In genomic region chr3L:11398484-11399088, dm6 we compare ENCODE assay signal across 1 fruit fly cellular context.
TF ChIP-seq lines count a peak whose summit lies in the region.

No protein-coding gene starts in this region.

TF ChIP-seq in whole organism, embryonic, 481 proteins besides CTCF, POLR2A, EP300 and RAD21 (continued from another document and continues in another):
- TF ChIP-seq CG2875 (GFP tag; optimal IDR thresholded peaks at IDR 0.05; lab: Kevin White, UChicago) (peak; percentile 34), tna (GFP tag; IDR thresholded peaks at IDR 0.05; lab: Robert Waterston, UW; ENCODE audit: partially characterized antibody) (no peak), CG16863 (GFP tag; optimal IDR thresholded peaks at IDR 0.05; lab: Kevin White, UChicago) (no peak), br (optimal IDR thresholded peaks at IDR 0.05; lab: Kevin White, UChicago) (no peak), CG8478 (optimal IDR thresholded peaks at IDR 0.05; lab: Kevin White, UChicago) (no peak), fd102C (GFP tag; optimal IDR thresholded peaks at IDR 0.05; lab: Kevin White, UChicago) (no peak), wek (GFP tag; optimal IDR thresholded peaks at IDR 0.05; lab: Kevin White, UChicago) (no peak), CG6254 (GFP tag; optimal IDR thresholded peaks at IDR 0.05; lab: Kevin White, UChicago) (peak; percentile 30), CG7271 (tag; optimal IDR thresholded peaks at IDR 0.05; lab: Kevin White, UChicago) (no peak), Six4 (GFP tag; optimal IDR thresholded peaks at IDR 0.05; lab: Kevin White, UChicago) (peak; percentile 23), esg (GFP tag; conservative IDR thresholded peaks at IDR 0.05; lab: Robert Waterston, UW) (0 out of 2 replicates have a peak, but pooled peaks have one; percentile 13), CG17802 (tag; optimal IDR thresholded peaks at IDR 0.05; lab: Kevin White, UChicago) (no peak), kah (GFP tag; optimal IDR thresholded peaks at IDR 0.05; lab: Kevin White, UChicago) (peak; percentile 15), ab (GFP tag; optimal IDR thresholded peaks at IDR 0.05; lab: Kevin White, UChicago) (no peak), CG2678 (tag; optimal IDR thresholded peaks at IDR 0.05; lab: Kevin White, UChicago) (peak; percentile 77), zf30C (GFP tag; optimal IDR thresholded peaks at IDR 0.05; lab: Kevin White, UChicago) (no peak), CG17328 (GFP tag; IDR thresholded peaks at IDR 0.05; lab: Robert Waterston, UW) (no peak), jigr1 (GFP tag; IDR thresholded peaks at IDR 0.05; lab: Robert Waterston, UW) (no peak), her (GFP tag; optimal IDR thresholded peaks at IDR 0.05; lab: Kevin White, UChicago) (no peak), slp2 (GFP tag; optimal IDR thresholded peaks at IDR 0.05; lab: Kevin White, UChicago) (no peak), p53 (GFP tag; optimal IDR thresholded peaks at IDR 0.05; lab: Kevin White, UChicago) (no peak), nmo (GFP tag; optimal IDR thresholded peaks at IDR 0.05; lab: Kevin White, UChicago) (peak; percentile 67), danr (GFP tag; IDR thresholded peaks at IDR 0.05; lab: Robert Waterston, UW) (no peak), trem (tag; optimal IDR thresholded peaks at IDR 0.05; lab: Kevin White, UChicago) (peak; percentile 36), Mad (GFP tag; optimal IDR thresholded peaks at IDR 0.05; lab: Kevin White, UChicago) (no peak), gcm2 (GFP tag; optimal IDR thresholded peaks at IDR 0.05; lab: Kevin White, UChicago) (no peak), CG10274 (GFP tag; optimal IDR thresholded peaks at IDR 0.05; lab: Kevin White, UChicago) (no peak), tll (GFP tag; optimal IDR thresholded peaks at IDR 0.05; lab: Kevin White, UChicago) (no peak), CG12236 (GFP tag; optimal IDR thresholded peaks at IDR 0.05; lab: Kevin White, UChicago) (no peak), CG10462 (GFP tag; optimal IDR thresholded peaks at IDR 0.05; lab: Kevin White, UChicago) (no peak), D (optimal IDR thresholded peaks at IDR 0.05; lab: Kevin White, UChicago) (no peak), D (GFP tag; optimal IDR thresholded peaks at IDR 0.05; lab: Kevin White, UChicago) (peak; percentile 59), gro (GFP tag; optimal IDR thresholded peaks at IDR 0.05; lab: Kevin White, UChicago) (no peak), CG3995 (GFP tag; optimal IDR thresholded peaks at IDR 0.05; lab: Kevin White, UChicago) (no peak), wor (GFP tag; IDR thresholded peaks at IDR 0.05; lab: Robert Waterston, UW) (no peak), z (GFP tag; IDR thresholded peaks at IDR 0.05; lab: Robert Waterston, UW) (no peak), E2f1 (GFP tag; IDR thresholded peaks at IDR 0.05; lab: Robert Waterston, UW) (peak; percentile 28; the same call in 1 of the 2 replicates), CG33213 (GFP tag; optimal IDR thresholded peaks at IDR 0.05; lab: Kevin White, UChicago) (no peak), kni (GFP tag; optimal IDR thresholded peaks at IDR 0.05; lab: Kevin White, UChicago) (no peak), HLH54F (GFP tag; optimal IDR thresholded peaks at IDR 0.05; lab: Kevin White, UChicago) (no peak), Dfd (GFP tag; optimal IDR thresholded peaks at IDR 0.05; lab: Kevin White, UChicago) (no peak), CG14014 (GFP tag; IDR thresholded peaks at IDR 0.05; lab: Robert Waterston, UW) (peak; percentile 40; the same call in 1 of the 2 replicates), ato (GFP tag; IDR thresholded peaks at IDR 0.05; lab: Robert Waterston, UW; ENCODE audit: partially characterized antibody) (no peak), Gug (GFP tag; IDR thresholded peaks at IDR 0.05; lab: Robert Waterston, UW) (no peak), Stat92E (GFP tag; optimal IDR thresholded peaks at IDR 0.05; lab: Kevin White, UChicago) (no peak), dm (GFP tag; optimal IDR thresholded peaks at IDR 0.05; lab: Kevin White, UChicago) (no peak), zfh1 (GFP tag; IDR thresholded peaks at IDR 0.05; lab: Robert Waterston, UW) (no peak), CG14050 (GFP tag; IDR thresholded peaks at IDR 0.05; lab: Robert Waterston, UW) (peak; percentile 8; the same call in 1 of the 3 replicates), Meics (GFP tag; optimal IDR thresholded peaks at IDR 0.05; lab: Kevin White, UChicago) (peak; percentile 71), NfI (GFP tag; optimal IDR thresholded peaks at IDR 0.05; lab: Kevin White, UChicago) (no peak), Doc2 (GFP tag; IDR thresholded peaks at IDR 0.05; lab: Robert Waterston, UW) (no peak), CG2889 (GFP tag; IDR thresholded peaks at IDR 0.05; lab: Robert Waterston, UW) (no peak), Lpt (GFP tag; optimal IDR thresholded peaks at IDR 0.05; lab: Kevin White, UChicago) (no peak), CG15479 (GFP tag; optimal IDR thresholded peaks at IDR 0.05; lab: Kevin White, UChicago) (no peak), bigmax (GFP tag; optimal IDR thresholded peaks at IDR 0.05; lab: Kevin White, UChicago) (no peak), Dek (tag; optimal IDR thresholded peaks at IDR 0.05; lab: Kevin White, UChicago) (peak; percentile 56), trh (GFP tag; optimal IDR thresholded peaks at IDR 0.05; lab: Kevin White, UChicago) (peak; percentile 5), Pdp1 (GFP tag; optimal IDR thresholded peaks at IDR 0.05; lab: Kevin White, UChicago) (no peak), Hey (tag; optimal IDR thresholded peaks at IDR 0.05; lab: Kevin White, UChicago) (peak; percentile 3), CG31365 (tag; optimal IDR thresholded peaks at IDR 0.05; lab: Kevin White, UChicago) (no peak), ap (GFP tag; IDR thresholded peaks at IDR 0.05; lab: Robert Waterston, UW) (no peak), CG5953 (GFP tag; IDR thresholded peaks at IDR 0.05; lab: Robert Waterston, UW) (no peak; the same call in 1 of the 2 replicates), Bteb2 (GFP tag; optimal IDR thresholded peaks at IDR 0.05; lab: Kevin White, UChicago) (no peak), CG12071 (GFP tag; optimal IDR thresholded peaks at IDR 0.05; lab: Kevin White, UChicago) (no peak), CG18476 (GFP tag; optimal IDR thresholded peaks at IDR 0.05; lab: Kevin White, UChicago) (no peak), Tbp (GFP tag; optimal IDR thresholded peaks at IDR 0.05; lab: Kevin White, UChicago) (no peak), abd-A (tag; optimal IDR thresholded peaks at IDR 0.05; lab: Kevin White, UChicago) (no peak), GATAe (GFP tag; conservative IDR thresholded peaks at IDR 0.05; lab: Robert Waterston, UW) (no peak), CG6654 (GFP tag; optimal IDR thresholded peaks at IDR 0.05; lab: Kevin White, UChicago) (no peak), CG4424 (GFP tag; optimal IDR thresholded peaks at IDR 0.05; lab: Kevin White, UChicago) (peak; percentile 61), mam (GFP tag; optimal IDR thresholded peaks at IDR 0.05; lab: Kevin White, UChicago) (no peak), sna (GFP tag; IDR thresholded peaks at IDR 0.05; lab: Robert Waterston, UW; ENCODE audit: partially characterized antibody) (no peak), lbe (GFP tag; optimal IDR thresholded peaks at IDR 0.05; lab: Kevin White, UChicago) (no peak), Dll (GFP tag; IDR thresholded peaks at IDR 0.05; lab: Robert Waterston, UW; ENCODE audit: partially characterized antibody) (no peak), CG13296 (GFP tag; optimal IDR thresholded peaks at IDR 0.05; lab: Kevin White, UChicago) (peak; percentile 34), CG17912 (GFP tag; optimal IDR thresholded peaks at IDR 0.05; lab: Kevin White, UChicago) (no peak), CG13123 (GFP tag; optimal IDR thresholded peaks at IDR 0.05; lab: Kevin White, UChicago) (no peak), salm (tag; optimal IDR thresholded peaks at IDR 0.05; lab: Kevin White, UChicago) (peak; percentile 34), Camta (GFP tag; optimal IDR thresholded peaks at IDR 0.05; lab: Kevin White, UChicago) (no peak), CG10321 (GFP tag; IDR thresholded peaks at IDR 0.05; lab: Robert Waterston, UW) (no peak), fd64A (GFP tag; optimal IDR thresholded peaks at IDR 0.05; lab: Kevin White, UChicago) (no peak), CG33557 (GFP tag; optimal IDR thresholded peaks at IDR 0.05; lab: Kevin White, UChicago) (no peak), bbx (GFP tag; IDR thresholded peaks at IDR 0.05; lab: Robert Waterston, UW; ENCODE audit: partially characterized antibody) (no peak), CG1602 (GFP tag; optimal IDR thresholded peaks at IDR 0.05; lab: Kevin White, UChicago) (peak; percentile 27), odd (GFP tag; optimal IDR thresholded peaks at IDR 0.05; lab: Kevin White, UChicago) (peak; percentile 31), gt (GFP tag; IDR thresholded peaks at IDR 0.05; lab: Robert Waterston, UW) (no peak), CG3407 (GFP tag; optimal IDR thresholded peaks at IDR 0.05; lab: Kevin White, UChicago) (peak; percentile 43), CG12942 (GFP tag; optimal IDR thresholded peaks at IDR 0.05; lab: Kevin White, UChicago) (no peak), gce (GFP tag; IDR thresholded peaks at IDR 0.05; lab: Robert Waterston, UW) (no peak), Fer3 (tag; optimal IDR thresholded peaks at IDR 0.05; lab: Kevin White, UChicago) (peak; percentile 34), Fer1 (GFP tag; optimal IDR thresholded peaks at IDR 0.05; lab: Kevin White, UChicago) (peak; percentile 51), pb (GFP tag; optimal IDR thresholded peaks at IDR 0.05; lab: Kevin White, UChicago) (no peak), Nf-YB (GFP tag; optimal IDR thresholded peaks at IDR 0.05; lab: Kevin White, UChicago) (peak; percentile 26), CG12104 (GFP tag; optimal IDR thresholded peaks at IDR 0.05; lab: Kevin White, UChicago) (peak; percentile 44), CG12219 (GFP tag; optimal IDR thresholded peaks at IDR 0.05; lab: Kevin White, UChicago) (no peak), CG3838 (GFP tag; optimal IDR thresholded peaks at IDR 0.05; lab: Kevin White, UChicago) (no peak), CG11696 (GFP tag; IDR thresholded peaks at IDR 0.05; lab: Robert Waterston, UW) (no peak), Bgb (GFP tag; IDR thresholded peaks at IDR 0.05; lab: Robert Waterston, UW; ENCODE audit: partially characterized antibody) (no peak), CG12155 (GFP tag; optimal IDR thresholded peaks at IDR 0.05; lab: Kevin White, UChicago) (no peak), croc (GFP tag; conservative IDR thresholded peaks at IDR 0.05; lab: Robert Waterston, UW) (peak; percentile 44; the same call in 2 of the 3 replicates), rib (GFP tag; IDR thresholded peaks at IDR 0.05; lab: Robert Waterston, UW) (no peak), Oaz (GFP tag; IDR thresholded peaks at IDR 0.05; lab: Robert Waterston, UW) (no peak), CG17829 (tag; optimal IDR thresholded peaks at IDR 0.05; lab: Kevin White, UChicago) (peak; percentile 87), Taf1 (GFP tag; IDR thresholded peaks at IDR 0.05; lab: Robert Waterston, UW) (no peak), Atf6 (GFP tag; IDR thresholded peaks at IDR 0.05; lab: Robert Waterston, UW) (peak; percentile 34; the same call in 1 of the 2 replicates), CG32772 (GFP tag; IDR thresholded peaks at IDR 0.05; lab: Robert Waterston, UW) (no peak), CG13424 (tag; optimal IDR thresholded peaks at IDR 0.05; lab: Kevin White, UChicago) (peak; percentile 67), tup (GFP tag; optimal IDR thresholded peaks at IDR 0.05; lab: Kevin White, UChicago) (no peak), toy (GFP tag; IDR thresholded peaks at IDR 0.05; lab: Robert Waterston, UW) (no peak), Lim3 (GFP tag; IDR thresholded peaks at IDR 0.05; lab: Robert Waterston, UW) (no peak), usp (GFP tag; optimal IDR thresholded peaks at IDR 0.05; lab: Kevin White, UChicago) (no peak), Abd-B (GFP tag; optimal IDR thresholded peaks at IDR 0.05; lab: Kevin White, UChicago) (peak; percentile 81), unpg (GFP tag; optimal IDR thresholded peaks at IDR 0.05; lab: Kevin White, UChicago) (peak; percentile 77), unc-4 (GFP tag; IDR thresholded peaks at IDR 0.05; lab: Robert Waterston, UW; ENCODE audit: partially characterized antibody) (no peak), CG2116 (GFP tag; optimal IDR thresholded peaks at IDR 0.05; lab: Kevin White, UChicago) (no peak), CG4282 (GFP tag; optimal IDR thresholded peaks at IDR 0.05; lab: Kevin White, UChicago) (no peak), Hr39 (optimal IDR thresholded peaks at IDR 0.05; lab: Kevin White, UChicago) (no peak), CG9727 (GFP tag; optimal IDR thresholded peaks at IDR 0.05; lab: Kevin White, UChicago) (peak; percentile 84), Bdp1 (GFP tag; optimal IDR thresholded peaks at IDR 0.05; lab: Kevin White, UChicago) (no peak), CG8944 (GFP tag; optimal IDR thresholded peaks at IDR 0.05; lab: Kevin White, UChicago) (no peak), row (GFP tag; IDR thresholded peaks at IDR 0.05; lab: Robert Waterston, UW) (peak; percentile 46), Chrac-16 (GFP tag; optimal IDR thresholded peaks at IDR 0.05; lab: Kevin White, UChicago) (no peak), repo (GFP tag; optimal IDR thresholded peaks at IDR 0.05; lab: Kevin White, UChicago) (no peak), gsb-n (tag; optimal IDR thresholded peaks at IDR 0.05; lab: Kevin White, UChicago) (peak; percentile 70), Spps (tag; optimal IDR thresholded peaks at IDR 0.05; lab: Kevin White, UChicago) (peak; percentile 36), CG30431 (GFP tag; optimal IDR thresholded peaks at IDR 0.05; lab: Kevin White, UChicago) (no peak), dmrt99B (tag; optimal IDR thresholded peaks at IDR 0.05; lab: Kevin White, UChicago) (peak; percentile 68), CG15601 (tag; optimal IDR thresholded peaks at IDR 0.05; lab: Kevin White, UChicago) (peak; percentile 55), insv (GFP tag; optimal IDR thresholded peaks at IDR 0.05; lab: Kevin White, UChicago) (no peak), CG10366 (GFP tag; IDR thresholded peaks at IDR 0.05; lab: Robert Waterston, UW) (no peak), bab2 (GFP tag; optimal IDR thresholded peaks at IDR 0.05; lab: Kevin White, UChicago) (no peak), h (optimal IDR thresholded peaks at IDR 0.05; lab: Kevin White, UChicago) (no peak), CG12769 (tag; optimal IDR thresholded peaks at IDR 0.05; lab: Kevin White, UChicago) (no peak), Poxn (GFP tag; IDR thresholded peaks at IDR 0.05; lab: Robert Waterston, UW) (no peak), CG34376 (GFP tag; optimal IDR thresholded peaks at IDR 0.05; lab: Kevin White, UChicago) (no peak), Nf-YC (tag; optimal IDR thresholded peaks at IDR 0.05; lab: Kevin White, UChicago) (peak; percentile 8), cas (GFP tag; IDR thresholded peaks at IDR 0.05; lab: Robert Waterston, UW) (no peak), CG15696 (tag; optimal IDR thresholded peaks at IDR 0.05; lab: Kevin White, UChicago) (peak; percentile 13)
